Worm (Caenorhabditis elegans): Measurements from ENCODE around the gene spp-10.

DNA sequence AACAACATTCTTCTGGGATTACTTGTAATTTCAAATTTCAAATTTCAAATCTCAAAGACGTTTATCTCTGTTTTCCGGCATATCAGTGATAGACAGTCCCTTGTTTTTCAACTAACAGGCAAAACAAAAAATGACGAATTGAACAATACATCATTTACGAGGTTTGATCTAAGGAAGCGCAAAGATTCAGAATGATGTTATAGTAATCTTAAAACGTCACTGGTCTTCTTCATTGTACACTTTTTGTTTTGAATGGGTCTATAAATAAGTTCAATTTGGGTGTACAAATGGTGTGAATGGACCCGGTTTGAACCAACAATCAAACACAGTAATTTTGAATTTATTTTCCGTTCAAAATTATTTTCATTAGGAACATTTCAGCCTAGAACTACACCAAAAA, 47.0 kb downstream of the spp-10 start:
- TF ChIP-seq unc-62 (GFP tag; optimal IDR thresholded peaks at IDR 0.05) (no peak), ham-2 (GFP tag; optimal IDR thresholded peaks at IDR 0.05) (no peak), lin-13 (tag; optimal IDR thresholded peaks at IDR 0.05) (no peak), unc-39 (tag; optimal IDR thresholded peaks at IDR 0.05) (no peak), nhr-237 (tag; optimal IDR thresholded peaks at IDR 0.05) (no peak), nhr-28 (tag; optimal IDR thresholded peaks at IDR 0.05) (no peak), nhr-12 (tag; optimal IDR thresholded peaks at IDR 0.05) (no peak), pha-4 (tag; optimal IDR thresholded peaks at IDR 0.05) (no peak), snpc-4 (tag; optimal IDR thresholded peaks at IDR 0.05) (no peak)

Measured in whole organism, mixed stage, embryonic.